Worm (Caenorhabditis elegans): ENCODE measurements around the gene srh-166.

- TF ChIP-seq dao-5 (tag; optimal IDR thresholded peaks at IDR 0.05) (no peak), him-1 (tag; optimal IDR thresholded peaks at IDR 0.05) (no peak), W03F9.2 (tag; optimal IDR thresholded peaks at IDR 0.05) (no peak)
Measured at ce11 chrV:20555120-20555519, 29.5 kb upstream of the srh-166 start, which contains the start of gene Y38H6C.21.

Data from whole organism, L4/young adult.